Worm (Caenorhabditis elegans): ENCODE measurements around the gene srh-18.

srh-18 gene

ce11 chrV:13299398-13299797 is 18.9 kb upstream of the srh-18 start:
- TF ChIP-seq egl-43 (GFP tag; IDR thresholded peaks at IDR 0.05) (no peak), unc-39 (tag; optimal IDR thresholded peaks at IDR 0.05) (no peak), attf-4 (tag; optimal IDR thresholded peaks at IDR 0.05) (no peak), gei-8 (GFP tag; optimal IDR thresholded peaks at IDR 0.05) (no peak), madf-5 (GFP tag; IDR thresholded peaks at IDR 0.05) (no peak), spr-1 (tag; optimal IDR thresholded peaks at IDR 0.05) (no peak), ama-1 (optimal IDR thresholded peaks at IDR 0.05) (no peak), ceh-28 (tag; optimal IDR thresholded peaks at IDR 0.05) (no peak), snpc-4 (tag; optimal IDR thresholded peaks at IDR 0.05) (no peak), lin-38 (GFP tag; IDR thresholded peaks at IDR 0.05) (no peak), mxl-3 (GFP tag; optimal IDR thresholded peaks at IDR 0.05) (no peak), F49E8.2 (tag; optimal IDR thresholded peaks at IDR 0.05; ENCODE audit: borderline replicate concordance) (no peak), nhr-28 (tag; optimal IDR thresholded peaks at IDR 0.05) (no peak), nhr-76 (tag; optimal IDR thresholded peaks at IDR 0.05) (no peak), mep-1 (tag; optimal IDR thresholded peaks at IDR 0.05) (no peak), zfp-2 (tag; optimal IDR thresholded peaks at IDR 0.05) (no peak), nhr-102 (tag; optimal IDR thresholded peaks at IDR 0.05) (no peak)

- TF ChIP-seq hlh-30 (tag; optimal IDR thresholded peaks at IDR 0.05; ENCODE audit: insufficient read depth) (peak; percentile 74), daf-16 (GFP tag; optimal IDR thresholded peaks at IDR 0.05) (peak in 1 of 2 experiments; percentile 84), daf-16 (tag; optimal IDR thresholded peaks at IDR 0.05) (no peak), mxl-2 (GFP tag; conservative IDR thresholded peaks at IDR 0.05) (no peak), nhr-28 (tag; optimal IDR thresholded peaks at IDR 0.05) (peak; percentile 19), aha-1 (tag) (peak; percentile 89), tra-1 (GFP tag; IDR thresholded peaks at IDR 0.05) (0 out of 2 replicates have a peak, but pooled peaks have one; percentile 15), ceh-32 (tag; optimal IDR thresholded peaks at IDR 0.05; ENCODE audit: poor library complexity) (no peak), lir-3 (tag; optimal IDR thresholded peaks at IDR 0.05) (no peak), arid-1 (GFP tag; conservative IDR thresholded peaks at IDR 0.05) (no peak)
Measured at ce11 chrV:13300492-13300891, 17.8 kb upstream of the srh-18 start.

- TF ChIP-seq mxl-3 (GFP tag; optimal IDR thresholded peaks at IDR 0.05) (peak; percentile 1), dve-1 (tag; optimal IDR thresholded peaks at IDR 0.05; ENCODE audit: insufficient read depth) (peak; percentile 3), saeg-2 (GFP tag; IDR thresholded peaks at IDR 0.05) (no peak), Y48G9A.11 (GFP tag; IDR thresholded peaks at IDR 0.05) (no peak), lim-7 (GFP tag; IDR thresholded peaks at IDR 0.05) (no peak), ces-1 (GFP tag; optimal IDR thresholded peaks at IDR 0.05) (no peak), lin-29 (GFP tag; IDR thresholded peaks at IDR 0.05) (no peak), hlh-11 (tag; optimal IDR thresholded peaks at IDR 0.05) (peak; percentile 35), nhr-11 (tag; optimal IDR thresholded peaks at IDR 0.05) (no peak), nhr-28 (tag; optimal IDR thresholded peaks at IDR 0.05) (peak; percentile 59), unc-39 (tag; optimal IDR thresholded peaks at IDR 0.05) (no peak), snpc-4 (tag; optimal IDR thresholded peaks at IDR 0.05) (no peak), hif-1 (tag; optimal IDR thresholded peaks at IDR 0.05) (no peak), lsy-2 (tag; optimal IDR thresholded peaks at IDR 0.05) (no peak), fos-1 (tag; optimal IDR thresholded peaks at IDR 0.05) (no peak), F10B5.3 (tag; optimal IDR thresholded peaks at IDR 0.05) (no peak), hlh-30 (tag; optimal IDR thresholded peaks at IDR 0.05; ENCODE audit: insufficient read depth) (peak; percentile 28), pqm-1 (tag; optimal IDR thresholded peaks at IDR 0.05) (peak; percentile 36), php-3 (GFP tag; IDR thresholded peaks at IDR 0.05) (no peak)
Measured at ce11 chrV:13301443-13301842, 16.8 kb upstream of the srh-18 start, which contains the start of gene ceh-79. Gene ceh-79 (plus strand): TSS chrV:13301833.
